Fruit fly (Drosophila melanogaster) whole organism, prepupa: ENCODE results near the gene CG32264.
A peak's percentile ranks its signal among the peaks of the same experiment; 100 is the strongest.

Experiments used
- CG10631 ChIP-seq: fragments of 200-800 bp; sonication (Bioruptor generic); optimal IDR thresholded peaks from 2 replicates; lab custom pipeline; 2016; ENCODE audit warnings: missing biosample characterization, missing genetic modification characterization
- CG10669 ChIP-seq: fragments of 200-800 bp; sonication (Bioruptor generic); optimal IDR thresholded peaks from 3 replicates; lab custom pipeline; 2018; ENCODE audit warnings: missing biosample characterization, mild to moderate bottlenecking, missing genetic modification characterization, moderate library complexity
- CG11294 ChIP-seq: fragments of 200-800 bp; sonication (Bioruptor generic); IDR thresholded peaks from 2 replicates; pipeline ENCODE4 v1.3.6; 2022; ENCODE audit warnings: missing biosample characterization, missing genetic modification characterization
- CG11762 ChIP-seq: fragments of 200-800 bp; sonication (Bioruptor generic); optimal IDR thresholded peaks from 3 replicates; lab custom pipeline; 2016; ENCODE audit warnings: missing biosample characterization, missing genetic modification characterization; ENCODE audit not compliant: insufficient read depth
- CG11902 ChIP-seq: fragments of 200-800 bp; sonication (Bioruptor generic); optimal IDR thresholded peaks from 3 replicates; lab custom pipeline; 2016; ENCODE audit warnings: missing biosample characterization, missing genetic modification characterization
- CG15336 ChIP-seq: fragments of 200-800 bp; sonication (Bioruptor generic); IDR thresholded peaks from 2 replicates; pipeline ENCODE4 v1.3.6; 2022; ENCODE audit warnings: missing biosample characterization, missing genetic modification characterization
- CG1621 ChIP-seq: fragments of 200-800 bp; sonication (Bioruptor generic); optimal IDR thresholded peaks from 3 replicates; lab custom pipeline; 2018; ENCODE audit warnings: missing biosample characterization, mild to moderate bottlenecking, missing genetic modification characterization
- CG16779 ChIP-seq: fragments of 200-800 bp; sonication (Bioruptor generic); optimal IDR thresholded peaks from 3 replicates; lab custom pipeline; 2017; ENCODE audit warnings: missing biosample characterization, mild to moderate bottlenecking, missing genetic modification characterization
- CG3032 ChIP-seq: fragments of 200-800 bp; optimal IDR thresholded peaks from 2 replicates; lab custom pipeline; 2019; ENCODE audit warnings: missing biosample characterization, mild to moderate bottlenecking, missing genetic modification characterization, moderate library complexity
- CG32006 ChIP-seq: fragments of 200-800 bp; sonication (Bioruptor generic); optimal IDR thresholded peaks from 3 replicates; lab custom pipeline; 2017; ENCODE audit warnings: missing biosample characterization, mild to moderate bottlenecking, missing genetic modification characterization
- CG34406 ChIP-seq: fragments of 200-800 bp; sonication (Bioruptor generic); optimal IDR thresholded peaks from 3 replicates; lab custom pipeline; 2016; ENCODE audit warnings: missing biosample characterization, missing genetic modification characterization
- CG3919 ChIP-seq: fragments of 200-800 bp; sonication (Bioruptor generic); optimal IDR thresholded peaks from 3 replicates; lab custom pipeline; 2016; ENCODE audit warnings: missing biosample characterization, missing genetic modification characterization
- CG4318 ChIP-seq: fragments of 200-800 bp; sonication (Bioruptor generic); optimal IDR thresholded peaks from 3 replicates; lab custom pipeline; 2017; ENCODE audit warnings: missing biosample characterization, mild to moderate bottlenecking, missing genetic modification characterization
- CG6163 ChIP-seq: fragments of 200-800 bp; sonication (Bioruptor generic); IDR thresholded peaks from 3 replicates; pipeline ENCODE4 v1.3.6; 2022; ENCODE audit warnings: missing biosample characterization, missing genetic modification characterization
- CG6792 ChIP-seq: fragments of 200-800 bp; sonication (Bioruptor generic); optimal IDR thresholded peaks from 3 replicates; lab custom pipeline; 2016; ENCODE audit warnings: missing biosample characterization, missing genetic modification characterization
- CG6808 ChIP-seq: fragments of 200-800 bp; sonication (Bioruptor generic); optimal IDR thresholded peaks from 3 replicates; lab custom pipeline; 2017; ENCODE audit warnings: missing biosample characterization, missing genetic modification characterization, mild to moderate bottlenecking, moderate library complexity, missing genetic modification reagents
- CG6854 ChIP-seq: fragments of 200-800 bp; sonication (Bioruptor generic); optimal IDR thresholded peaks from 2 replicates; lab custom pipeline; 2017; ENCODE audit warnings: missing biosample characterization, mild to moderate bottlenecking, missing genetic modification characterization
- CG7368 ChIP-seq: fragments of 200-800 bp; sonication (Bioruptor generic); optimal IDR thresholded peaks from 3 replicates; lab custom pipeline; 2016; ENCODE audit warnings: missing biosample characterization, missing genetic modification characterization
- CG8119 ChIP-seq: fragments of 200-800 bp; sonication (Bioruptor generic); IDR thresholded peaks from 3 replicates; pipeline ENCODE4 v1.3.6; 2022; ENCODE audit warnings: missing biosample characterization, missing genetic modification characterization
- CG8319 ChIP-seq: fragments of 200-800 bp; sonication (Bioruptor generic); optimal IDR thresholded peaks from 3 replicates; lab custom pipeline; 2016; ENCODE audit warnings: missing biosample characterization, missing genetic modification characterization
- CG8632 ChIP-seq: fragments of 200-800 bp; sonication (Bioruptor generic); optimal IDR thresholded peaks from 3 replicates; lab custom pipeline; 2016; ENCODE audit warnings: missing biosample characterization, missing genetic modification characterization
- CG9139 ChIP-seq: fragments of 200-800 bp; sonication (Bioruptor generic); optimal IDR thresholded peaks from 3 replicates; lab custom pipeline; 2017; ENCODE audit warnings: missing biosample characterization, mild to moderate bottlenecking, missing genetic modification characterization
- Eip75B ChIP-seq: fragments of 200-800 bp; sonication (Bioruptor generic); optimal IDR thresholded peaks from 3 replicates; lab custom pipeline; 2016; ENCODE audit warnings: missing biosample characterization, missing genetic modification characterization
- Eip78C ChIP-seq: fragments of 200-800 bp; sonication (Bioruptor generic); peaks from one replicate; lab custom pipeline; 2016; ENCODE audit warnings: missing biosample characterization, missing genetic modification characterization
- Eip93F ChIP-seq: fragments of 200-800 bp; sonication (Bioruptor generic); optimal IDR thresholded peaks from 2 replicates; lab custom pipeline; 2016; ENCODE audit warnings: missing biosample characterization, mild to moderate bottlenecking, missing genetic modification characterization
- Ets21C ChIP-seq: fragments of 200-800 bp; sonication (Bioruptor generic); optimal IDR thresholded peaks from 3 replicates; lab custom pipeline; 2016; ENCODE audit warnings: missing biosample characterization, missing genetic modification characterization
- Ets96B ChIP-seq: fragments of 200-800 bp; optimal IDR thresholded peaks from 2 replicates; lab custom pipeline; 2019; ENCODE audit warnings: missing biosample characterization, mild to moderate bottlenecking, missing genetic modification characterization, moderate library complexity
- Gug ChIP-seq: fragments of 200-800 bp; sonication (Bioruptor generic); IDR thresholded peaks from 2 replicates; pipeline ENCODE4 v1.3.6; 2022; ENCODE audit warnings: missing biosample characterization, missing genetic modification characterization
- Hr4 ChIP-seq: fragments of 200-800 bp; sonication (Bioruptor generic); optimal IDR thresholded peaks from 3 replicates; lab custom pipeline; 2016; ENCODE audit warnings: missing biosample characterization, missing genetic modification characterization
- Lpt ChIP-seq: fragments of 200-800 bp; sonication (Bioruptor generic); optimal IDR thresholded peaks from 3 replicates; lab custom pipeline; 2016; ENCODE audit warnings: missing biosample characterization, missing genetic modification characterization
- Met ChIP-seq: fragments of 200-800 bp; sonication (Bioruptor generic); optimal IDR thresholded peaks from 3 replicates; lab custom pipeline; 2016; ENCODE audit warnings: missing biosample characterization, missing genetic modification characterization
- OdsH ChIP-seq: fragments of 200-800 bp; sonication (Bioruptor generic); optimal IDR thresholded peaks from 3 replicates; lab custom pipeline; 2016; ENCODE audit warnings: missing biosample characterization, missing genetic modification characterization
- Smox ChIP-seq: fragments of 200-800 bp; sonication (Bioruptor generic); optimal IDR thresholded peaks from 3 replicates; lab custom pipeline; 2016; ENCODE audit warnings: missing biosample characterization, missing genetic modification characterization
- Sox14 ChIP-seq: fragments of 200-800 bp; sonication (Bioruptor generic); optimal IDR thresholded peaks from 3 replicates; lab custom pipeline; 2016; ENCODE audit warnings: missing biosample characterization, missing genetic modification characterization
- Sox15 ChIP-seq: fragments of 200-800 bp; sonication (Bioruptor generic); optimal IDR thresholded peaks from 3 replicates; lab custom pipeline; 2016; ENCODE audit warnings: missing biosample characterization, missing genetic modification characterization
- achi ChIP-seq: fragments of 200-800 bp; sonication (Bioruptor generic); optimal IDR thresholded peaks from 3 replicates; lab custom pipeline; 2016; ENCODE audit warnings: missing biosample characterization, missing genetic modification characterization
- acj6 ChIP-seq: fragments of 200-800 bp; sonication (Bioruptor generic); optimal IDR thresholded peaks from 3 replicates; lab custom pipeline; 2016; ENCODE audit warnings: missing biosample characterization, missing genetic modification characterization
- dac ChIP-seq: fragments of 200-800 bp; sonication (Bioruptor generic); optimal IDR thresholded peaks from 2 replicates; lab custom pipeline; 2017; ENCODE audit warnings: missing biosample characterization, mild to moderate bottlenecking, missing genetic modification characterization
- dsx ChIP-seq: fragments of 200-800 bp; optimal IDR thresholded peaks from 3 replicates; lab custom pipeline; 2019; ENCODE audit warnings: missing biosample characterization, mild to moderate bottlenecking, missing genetic modification characterization, moderate library complexity; ENCODE audit not compliant: poor library complexity, severe bottlenecking
- eg ChIP-seq: fragments of 200-800 bp; sonication (Bioruptor generic); IDR thresholded peaks from 3 replicates; pipeline ENCODE4 v1.3.6; 2022; ENCODE audit warnings: missing biosample characterization, missing genetic modification characterization
- esn ChIP-seq: fragments of 200-800 bp; sonication (Bioruptor generic); optimal IDR thresholded peaks from 2 replicates; lab custom pipeline; 2016; ENCODE audit warnings: missing biosample characterization, mild to moderate bottlenecking, missing genetic modification characterization, moderate library complexity
- fd59A ChIP-seq: fragments of 200-800 bp; sonication (Bioruptor generic); optimal IDR thresholded peaks from 2 replicates; lab custom pipeline; 2017; ENCODE audit warnings: missing biosample characterization, mild to moderate bottlenecking, missing genetic modification characterization, missing genetic modification reagents
- fd85E ChIP-seq: fragments of 200-800 bp; sonication (Bioruptor generic); optimal IDR thresholded peaks from 3 replicates; lab custom pipeline; 2016; ENCODE audit warnings: missing biosample characterization, missing genetic modification characterization
- fkh ChIP-seq: fragments of 200-800 bp; sonication (Bioruptor generic); optimal IDR thresholded peaks from 3 replicates; lab custom pipeline; 2017; ENCODE audit warnings: missing biosample characterization, mild to moderate bottlenecking, missing genetic modification characterization, moderate library complexity
- net ChIP-seq: fragments of 200-800 bp; sonication (Bioruptor generic); optimal IDR thresholded peaks from 3 replicates; lab custom pipeline; 2016; ENCODE audit warnings: missing biosample characterization, missing genetic modification characterization
- pdm3 ChIP-seq: fragments of 200-800 bp; sonication (Bioruptor generic); optimal IDR thresholded peaks from 3 replicates; lab custom pipeline; 2016; ENCODE audit warnings: missing biosample characterization, missing genetic modification characterization
- salr ChIP-seq, 2 experiments: fragments of 200-800 bp; sonication (Bioruptor generic); optimal IDR thresholded peaks; 3 replicates each; lab custom pipeline; 2016 to 2018; ENCODE audit warnings: missing biosample characterization in 2 of 2, missing genetic modification characterization in 2 of 2, mild to moderate bottlenecking in 1 of 2
- topi ChIP-seq: fragments of 200-800 bp; sonication (Bioruptor generic); optimal IDR thresholded peaks from 3 replicates; lab custom pipeline; 2016; ENCODE audit warnings: missing biosample characterization, missing genetic modification characterization
- vri ChIP-seq: fragments of 200-800 bp; sonication (Bioruptor generic); optimal IDR thresholded peaks from 3 replicates; lab custom pipeline; 2016; ENCODE audit warnings: missing biosample characterization, mild to moderate bottlenecking, missing genetic modification characterization

Gene CG32264

dm6 chr3L:3690085-3690484, 116.2 kb downstream of the CG32264 start (continued):
- TF ChIP-seq esn (no peak), CG4318 (GFP tag; lab: Kevin White, UChicago) (no peak), CG6808 (peak; percentile 52), CG16779 (tag; lab: Kevin White, UChicago) (no peak), fd59A (GFP tag; lab: Kevin White, UChicago) (no peak), CG10669 (GFP tag; lab: Kevin White, UChicago) (peak; percentile 49), dac (GFP tag; lab: Kevin White, UChicago) (no peak), salr (GFP tag; optimal IDR thresholded peaks at IDR 0.05; lab: Kevin White, UChicago) (peak in 1 of 2 experiments; percentile 16), Eip78C (GFP tag; lab: Kevin White, UChicago) (peak; percentile 79), CG11294 (GFP tag; lab: Robert Waterston, UW) (0 out of 2 replicates have a peak, but pooled peaks have one; percentile 9), Gug (GFP tag; lab: Robert Waterston, UW) (no peak), CG8119 (GFP tag; lab: Robert Waterston, UW) (peak; percentile 35; the same call in 1 of the 3 replicates), CG8319 (GFP tag; lab: Kevin White, UChicago) (no peak), Eip93F (GFP tag; lab: Kevin White, UChicago) (no peak), eg (GFP tag; lab: Robert Waterston, UW) (peak; percentile 47; the same call in 2 of the 3 replicates), acj6 (peak; percentile 50), CG10631 (GFP tag; lab: Kevin White, UChicago) (peak; percentile 10), Hr4 (peak; percentile 53), CG6792 (GFP tag; lab: Kevin White, UChicago) (peak; percentile 10), Sox14 (peak; percentile 27), achi (GFP tag; lab: Kevin White, UChicago) (peak; percentile 37), CG7368 (GFP tag; lab: Kevin White, UChicago) (peak; percentile 19)

- TF ChIP-seq pdm3 (GFP tag; lab: Kevin White, UChicago), result no peak
- TF ChIP-seq Sox15 (GFP tag; lab: Kevin White, UChicago), result no peak
- no peak for TF ChIP-seq CG3919 (GFP tag; lab: Kevin White, UChicago)
- peak; percentile 50 for TF ChIP-seq CG15336 (GFP tag; lab: Robert Waterston, UW)
- TF ChIP-seq dac (GFP tag; lab: Kevin White, UChicago), result no peak
- TF ChIP-seq CG3032, result no peak
- TF ChIP-seq Gug (GFP tag; lab: Robert Waterston, UW), result 0 out of 2 replicates have a peak, but pooled peaks have one; percentile 12
- peak; percentile 2 for TF ChIP-seq achi (GFP tag; lab: Kevin White, UChicago)
- TF ChIP-seq CG32006 (GFP tag; lab: Kevin White, UChicago), result peak; percentile 31
- TF ChIP-seq dsx (GFP tag; lab: Kevin White, UChicago), result no peak
- no peak for TF ChIP-seq CG6854 (GFP tag; lab: Kevin White, UChicago)
- no peak for TF ChIP-seq Lpt (GFP tag; lab: Kevin White, UChicago)
- TF ChIP-seq fkh (GFP tag; lab: Kevin White, UChicago), result no peak
- TF ChIP-seq Ets96B (tag; lab: Kevin White, UChicago), result no peak
- TF ChIP-seq CG7368 (GFP tag; lab: Kevin White, UChicago), result no peak
- peak; percentile 47; the same call in 1 of the 3 replicates for TF ChIP-seq CG6163
- TF ChIP-seq topi (GFP tag; lab: Kevin White, UChicago), result peak; percentile 24
- no peak for TF ChIP-seq CG11762
- TF ChIP-seq OdsH, result peak; percentile 12
- no peak for TF ChIP-seq Eip75B (GFP tag; lab: Kevin White, UChicago)
- no peak for TF ChIP-seq net (GFP tag; lab: Kevin White, UChicago)
- no peak for TF ChIP-seq CG1621 (tag; lab: Kevin White, UChicago)
- no peak for TF ChIP-seq fd59A (GFP tag; lab: Kevin White, UChicago)
- TF ChIP-seq Ets21C (GFP tag; lab: Kevin White, UChicago), result no peak
- TF ChIP-seq vri, result no peak
- TF ChIP-seq CG8319 (GFP tag; lab: Kevin White, UChicago), result no peak
- no peak for TF ChIP-seq CG8632
- no peak for TF ChIP-seq CG9139 (GFP tag; lab: Kevin White, UChicago)
- TF ChIP-seq CG34406, result no peak
- no peak for TF ChIP-seq Hr4
- TF ChIP-seq CG4318 (GFP tag; lab: Kevin White, UChicago), result no peak
- peak; percentile 17 for TF ChIP-seq Eip78C (GFP tag; lab: Kevin White, UChicago)
- no peak for TF ChIP-seq fd85E (GFP tag; lab: Kevin White, UChicago)
- no peak for TF ChIP-seq CG10669 (GFP tag; lab: Kevin White, UChicago)
- TF ChIP-seq CG11902 (GFP tag; lab: Kevin White, UChicago), result no peak
- TF ChIP-seq acj6, result peak; percentile 6
- TF ChIP-seq CG6792 (GFP tag; lab: Kevin White, UChicago), result no peak
- no peak for TF ChIP-seq CG10631 (GFP tag; lab: Kevin White, UChicago)
- TF ChIP-seq Met (GFP tag; lab: Kevin White, UChicago), result no peak
- TF ChIP-seq Smox (GFP tag; lab: Kevin White, UChicago), result no peak
These were observed 120.0 kb downstream of the CG32264 start for dm6 chr3L:3686274-3686673.
